Worm (Caenorhabditis elegans) whole organism, midembryonic: Measurements from ENCODE around the gene T28C12.2.

Experiments used
- flt-1 ChIP-seq: fragments of 200-800 bp; sonication (Bioruptor generic); IDR thresholded peaks from 2 replicates; pipeline ENCODE4 v1.3.6; 2022; ENCODE audit warnings: missing genetic modification characterization, missing compliant biosample characterization
- klf-2 ChIP-seq: fragments of 200-800 bp; sonication (Bioruptor generic); conservative IDR thresholded peaks from 2 replicates; pipeline ENCODE4 v1.3.6; 2022; ENCODE audit warnings: missing genetic modification reagents, missing genetic modification characterization, missing compliant biosample characterization
- ref-1 ChIP-seq: fragments of 200-800 bp; sonication (Bioruptor generic); conservative IDR thresholded peaks from 2 replicates; pipeline ENCODE4 v1.3.6; 2022; ENCODE audit warnings: missing genetic modification reagents, missing genetic modification characterization, missing compliant biosample characterization
- ztf-23 ChIP-seq: fragments of 200-800 bp; sonication (Bioruptor generic); IDR thresholded peaks from 2 replicates; pipeline ENCODE4 v1.3.6; 2022; ENCODE audit warnings: missing genetic modification reagents, missing genetic modification characterization, missing compliant biosample characterization
- ztf-29 ChIP-seq: fragments of 200-800 bp; sonication (Bioruptor generic); IDR thresholded peaks from 2 replicates; pipeline ENCODE4 v1.3.6; 2022; ENCODE audit warnings: missing genetic modification reagents, missing genetic modification characterization, missing compliant biosample characterization

- TF ChIP-seq ztf-29 (GFP tag; lab: Robert Waterston, UW) (no peak), flt-1 (GFP tag; lab: Robert Waterston, UW) (no peak), klf-2 (GFP tag; lab: Robert Waterston, UW) (no peak), ref-1 (no peak), ztf-23 (no peak)
These were observed 26.4 kb downstream of the T28C12.2 start for ce11 chrV:6355412-6355811.
